Fruit fly (Drosophila melanogaster) whole organism, prepupa: ENCODE data around the gene Culd.

Experiments used
- Blimp-1 ChIP-seq: fragments of 200-800 bp; sonication (Bioruptor generic); optimal IDR thresholded peaks from 3 replicates; lab custom pipeline; 2017; ENCODE audit warnings: missing biosample characterization, missing genetic modification characterization, mild to moderate bottlenecking, moderate library complexity, missing genetic modification reagents
- CG10669 ChIP-seq: fragments of 200-800 bp; sonication (Bioruptor generic); optimal IDR thresholded peaks from 3 replicates; lab custom pipeline; 2018; ENCODE audit warnings: missing biosample characterization, mild to moderate bottlenecking, missing genetic modification characterization, moderate library complexity
- CG11294 ChIP-seq: fragments of 200-800 bp; sonication (Bioruptor generic); IDR thresholded peaks from 2 replicates; pipeline ENCODE4 v1.3.6; 2022; ENCODE audit warnings: missing biosample characterization, missing genetic modification characterization
- CG11762 ChIP-seq: fragments of 200-800 bp; sonication (Bioruptor generic); optimal IDR thresholded peaks from 3 replicates; lab custom pipeline; 2016; ENCODE audit warnings: missing biosample characterization, missing genetic modification characterization; ENCODE audit not compliant: insufficient read depth
- CG11902 ChIP-seq: fragments of 200-800 bp; sonication (Bioruptor generic); optimal IDR thresholded peaks from 3 replicates; lab custom pipeline; 2016; ENCODE audit warnings: missing biosample characterization, missing genetic modification characterization
- CG15336 ChIP-seq: fragments of 200-800 bp; sonication (Bioruptor generic); IDR thresholded peaks from 2 replicates; pipeline ENCODE4 v1.3.6; 2022; ENCODE audit warnings: missing biosample characterization, missing genetic modification characterization
- CG1621 ChIP-seq: fragments of 200-800 bp; sonication (Bioruptor generic); optimal IDR thresholded peaks from 3 replicates; lab custom pipeline; 2018; ENCODE audit warnings: missing biosample characterization, mild to moderate bottlenecking, missing genetic modification characterization
- CG16779 ChIP-seq: fragments of 200-800 bp; sonication (Bioruptor generic); optimal IDR thresholded peaks from 3 replicates; lab custom pipeline; 2017; ENCODE audit warnings: missing biosample characterization, mild to moderate bottlenecking, missing genetic modification characterization
- CG3032 ChIP-seq: fragments of 200-800 bp; optimal IDR thresholded peaks from 2 replicates; lab custom pipeline; 2019; ENCODE audit warnings: missing biosample characterization, mild to moderate bottlenecking, missing genetic modification characterization, moderate library complexity
- CG31627 ChIP-seq: fragments of 200-800 bp; sonication (Bioruptor generic); optimal IDR thresholded peaks from 3 replicates; lab custom pipeline; 2016; ENCODE audit warnings: missing biosample characterization, missing genetic modification characterization
- CG34406 ChIP-seq: fragments of 200-800 bp; sonication (Bioruptor generic); optimal IDR thresholded peaks from 3 replicates; lab custom pipeline; 2016; ENCODE audit warnings: missing biosample characterization, missing genetic modification characterization
- CG6163 ChIP-seq: fragments of 200-800 bp; sonication (Bioruptor generic); IDR thresholded peaks from 3 replicates; pipeline ENCODE4 v1.3.6; 2022; ENCODE audit warnings: missing biosample characterization, missing genetic modification characterization
- CG6276 ChIP-seq: fragments of 200-800 bp; sonication (Bioruptor generic); optimal IDR thresholded peaks from 2 replicates; lab custom pipeline; 2017; ENCODE audit warnings: missing biosample characterization, mild to moderate bottlenecking, missing genetic modification characterization
- CG6792 ChIP-seq: fragments of 200-800 bp; sonication (Bioruptor generic); optimal IDR thresholded peaks from 3 replicates; lab custom pipeline; 2016; ENCODE audit warnings: missing biosample characterization, missing genetic modification characterization
- CG6808 ChIP-seq: fragments of 200-800 bp; sonication (Bioruptor generic); optimal IDR thresholded peaks from 3 replicates; lab custom pipeline; 2017; ENCODE audit warnings: missing biosample characterization, missing genetic modification characterization, mild to moderate bottlenecking, moderate library complexity, missing genetic modification reagents
- CG6854 ChIP-seq: fragments of 200-800 bp; sonication (Bioruptor generic); optimal IDR thresholded peaks from 2 replicates; lab custom pipeline; 2017; ENCODE audit warnings: missing biosample characterization, mild to moderate bottlenecking, missing genetic modification characterization
- CG7368 ChIP-seq: fragments of 200-800 bp; sonication (Bioruptor generic); optimal IDR thresholded peaks from 3 replicates; lab custom pipeline; 2016; ENCODE audit warnings: missing biosample characterization, missing genetic modification characterization
- CG8119 ChIP-seq: fragments of 200-800 bp; sonication (Bioruptor generic); IDR thresholded peaks from 3 replicates; pipeline ENCODE4 v1.3.6; 2022; ENCODE audit warnings: missing biosample characterization, missing genetic modification characterization
- CG8319 ChIP-seq: fragments of 200-800 bp; sonication (Bioruptor generic); optimal IDR thresholded peaks from 3 replicates; lab custom pipeline; 2016; ENCODE audit warnings: missing biosample characterization, missing genetic modification characterization
- CG8632 ChIP-seq: fragments of 200-800 bp; sonication (Bioruptor generic); optimal IDR thresholded peaks from 3 replicates; lab custom pipeline; 2016; ENCODE audit warnings: missing biosample characterization, missing genetic modification characterization
- CG9139 ChIP-seq: fragments of 200-800 bp; sonication (Bioruptor generic); optimal IDR thresholded peaks from 3 replicates; lab custom pipeline; 2017; ENCODE audit warnings: missing biosample characterization, mild to moderate bottlenecking, missing genetic modification characterization
- Eip75B ChIP-seq: fragments of 200-800 bp; sonication (Bioruptor generic); optimal IDR thresholded peaks from 3 replicates; lab custom pipeline; 2016; ENCODE audit warnings: missing biosample characterization, missing genetic modification characterization
- Eip93F ChIP-seq: fragments of 200-800 bp; sonication (Bioruptor generic); optimal IDR thresholded peaks from 2 replicates; lab custom pipeline; 2016; ENCODE audit warnings: missing biosample characterization, mild to moderate bottlenecking, missing genetic modification characterization
- Ets21C ChIP-seq: fragments of 200-800 bp; sonication (Bioruptor generic); optimal IDR thresholded peaks from 3 replicates; lab custom pipeline; 2016; ENCODE audit warnings: missing biosample characterization, missing genetic modification characterization
- Hr38 ChIP-seq: sonication (Bioruptor generic); optimal IDR thresholded peaks from 2 replicates; lab custom pipeline; 2016; ENCODE audit warnings: missing biosample characterization, missing genetic modification characterization
- Hr39 ChIP-seq: fragments of 200-800 bp; sonication (Bioruptor generic); optimal IDR thresholded peaks from 2 replicates; lab custom pipeline; 2016; ENCODE audit warnings: missing biosample characterization, missing genetic modification characterization
- Hr4 ChIP-seq: fragments of 200-800 bp; sonication (Bioruptor generic); optimal IDR thresholded peaks from 3 replicates; lab custom pipeline; 2016; ENCODE audit warnings: missing biosample characterization, missing genetic modification characterization
- Lpt ChIP-seq: fragments of 200-800 bp; sonication (Bioruptor generic); optimal IDR thresholded peaks from 3 replicates; lab custom pipeline; 2016; ENCODE audit warnings: missing biosample characterization, missing genetic modification characterization
- Met ChIP-seq: fragments of 200-800 bp; sonication (Bioruptor generic); optimal IDR thresholded peaks from 3 replicates; lab custom pipeline; 2016; ENCODE audit warnings: missing biosample characterization, missing genetic modification characterization
- OdsH ChIP-seq: fragments of 200-800 bp; sonication (Bioruptor generic); optimal IDR thresholded peaks from 3 replicates; lab custom pipeline; 2016; ENCODE audit warnings: missing biosample characterization, missing genetic modification characterization
- Smox ChIP-seq: fragments of 200-800 bp; sonication (Bioruptor generic); optimal IDR thresholded peaks from 3 replicates; lab custom pipeline; 2016; ENCODE audit warnings: missing biosample characterization, missing genetic modification characterization
- Sox102F ChIP-seq: fragments of 200-800 bp; sonication (Bioruptor generic); optimal IDR thresholded peaks from 2 replicates; lab custom pipeline; 2016; ENCODE audit warnings: missing biosample characterization, mild to moderate bottlenecking, missing genetic modification characterization
- achi ChIP-seq: fragments of 200-800 bp; sonication (Bioruptor generic); optimal IDR thresholded peaks from 3 replicates; lab custom pipeline; 2016; ENCODE audit warnings: missing biosample characterization, missing genetic modification characterization
- acj6 ChIP-seq: fragments of 200-800 bp; sonication (Bioruptor generic); optimal IDR thresholded peaks from 3 replicates; lab custom pipeline; 2016; ENCODE audit warnings: missing biosample characterization, missing genetic modification characterization
- cyc ChIP-seq: fragments of 200-800 bp; sonication (Bioruptor generic); optimal IDR thresholded peaks from 3 replicates; lab custom pipeline; 2016; ENCODE audit warnings: missing biosample characterization, missing genetic modification characterization
- dsx ChIP-seq: fragments of 200-800 bp; optimal IDR thresholded peaks from 3 replicates; lab custom pipeline; 2019; ENCODE audit warnings: missing biosample characterization, mild to moderate bottlenecking, missing genetic modification characterization, moderate library complexity; ENCODE audit not compliant: poor library complexity, severe bottlenecking
- eg ChIP-seq: fragments of 200-800 bp; sonication (Bioruptor generic); IDR thresholded peaks from 3 replicates; pipeline ENCODE4 v1.3.6; 2022; ENCODE audit warnings: missing biosample characterization, missing genetic modification characterization
- esn ChIP-seq: fragments of 200-800 bp; sonication (Bioruptor generic); optimal IDR thresholded peaks from 2 replicates; lab custom pipeline; 2016; ENCODE audit warnings: missing biosample characterization, mild to moderate bottlenecking, missing genetic modification characterization, moderate library complexity
- fd85E ChIP-seq: fragments of 200-800 bp; sonication (Bioruptor generic); optimal IDR thresholded peaks from 3 replicates; lab custom pipeline; 2016; ENCODE audit warnings: missing biosample characterization, missing genetic modification characterization
- lz ChIP-seq: fragments of 200-800 bp; sonication (Bioruptor generic); optimal IDR thresholded peaks from 3 replicates; lab custom pipeline; 2016; ENCODE audit warnings: missing biosample characterization, missing genetic modification characterization
- net ChIP-seq: fragments of 200-800 bp; sonication (Bioruptor generic); optimal IDR thresholded peaks from 3 replicates; lab custom pipeline; 2016; ENCODE audit warnings: missing biosample characterization, missing genetic modification characterization
- pdm3 ChIP-seq: fragments of 200-800 bp; sonication (Bioruptor generic); optimal IDR thresholded peaks from 3 replicates; lab custom pipeline; 2016; ENCODE audit warnings: missing biosample characterization, missing genetic modification characterization
- salr ChIP-seq, 2 experiments: fragments of 200-800 bp; sonication (Bioruptor generic); optimal IDR thresholded peaks; 3 replicates each; lab custom pipeline; 2016 to 2018; ENCODE audit warnings: missing biosample characterization in 2 of 2, missing genetic modification characterization in 2 of 2, mild to moderate bottlenecking in 1 of 2
- spab ChIP-seq: fragments of 200-800 bp; sonication (Bioruptor generic); optimal IDR thresholded peaks from 2 replicates; lab custom pipeline; 2017; ENCODE audit warnings: missing biosample characterization, mild to moderate bottlenecking, missing genetic modification characterization, missing genetic modification reagents
- ss ChIP-seq, 2 experiments: fragments of 200-800 bp; sonication (Bioruptor generic); optimal IDR thresholded peaks; 2 replicates in 1 of 2; 3 replicates in 1 of 2; lab custom pipeline; 2017 to 2018; ENCODE audit warnings: mild to moderate bottlenecking in 2 of 2, missing biosample characterization in 2 of 2, missing genetic modification characterization in 2 of 2, moderate library complexity in 1 of 2
- svp ChIP-seq: fragments of 200-800 bp; sonication (Bioruptor generic); peaks from one replicate; lab custom pipeline; 2016; ENCODE audit warnings: missing biosample characterization, missing genetic modification characterization
- topi ChIP-seq: fragments of 200-800 bp; sonication (Bioruptor generic); optimal IDR thresholded peaks from 3 replicates; lab custom pipeline; 2016; ENCODE audit warnings: missing biosample characterization, missing genetic modification characterization

Gene Culd

DNA sequence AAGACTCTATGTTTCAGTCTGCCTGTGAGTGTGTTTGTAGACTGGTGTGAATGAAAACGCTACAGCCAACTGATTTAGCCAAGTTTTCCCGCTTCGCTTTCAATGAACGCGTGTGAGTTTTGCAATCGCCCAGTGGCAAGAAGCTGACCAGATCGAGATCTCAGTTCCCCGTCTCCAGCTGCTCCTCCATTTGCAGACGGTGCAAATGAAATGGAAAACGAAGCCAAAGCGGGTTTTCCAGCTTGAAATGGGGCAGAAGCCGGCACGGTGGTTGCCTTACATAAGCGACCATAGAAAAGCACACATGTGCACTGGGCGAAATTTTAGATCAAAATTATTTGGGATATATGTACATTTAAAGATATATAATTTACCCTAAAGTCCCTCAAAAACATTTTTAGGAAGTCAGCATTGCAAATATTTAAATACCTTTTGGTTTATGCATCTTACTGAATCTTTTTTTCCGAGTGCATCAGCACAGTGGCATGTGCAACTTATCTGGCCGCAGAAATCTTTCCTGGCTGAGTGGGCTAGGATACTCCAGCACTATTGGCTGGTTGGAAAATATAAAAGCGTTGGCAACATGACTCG lies 37.1 kb downstream of the Culd start, which contains the start of gene CG43059 (continued):
- TF ChIP-seq Sox102F (GFP tag; lab: Kevin White, UChicago), result no peak
- no peak for TF ChIP-seq Met (GFP tag; lab: Kevin White, UChicago)
- TF ChIP-seq CG6792 (GFP tag; lab: Kevin White, UChicago), result no peak
- no peak for TF ChIP-seq Smox
- peak; percentile 91 for TF ChIP-seq CG6276
- TF ChIP-seq lz (GFP tag; lab: Kevin White, UChicago), result no peak
- TF ChIP-seq CG1621 (tag; lab: Kevin White, UChicago), result no peak
- TF ChIP-seq Ets21C (GFP tag; lab: Kevin White, UChicago), result no peak
- no peak for TF ChIP-seq Blimp-1
- no peak for TF ChIP-seq Hr38 (GFP tag; lab: Kevin White, UChicago)
- TF ChIP-seq eg (GFP tag; lab: Robert Waterston, UW), result peak; percentile 93
- TF ChIP-seq CG15336, result peak; percentile 94
- peak; percentile 52 for TF ChIP-seq pdm3 (GFP tag; lab: Kevin White, UChicago)
- peak; percentile 87 for TF ChIP-seq CG6163
- TF ChIP-seq esn (GFP tag; lab: Kevin White, UChicago), result no peak
- no peak for TF ChIP-seq CG11902 (GFP tag; lab: Kevin White, UChicago)
- TF ChIP-seq CG34406, result no peak

DNA sequence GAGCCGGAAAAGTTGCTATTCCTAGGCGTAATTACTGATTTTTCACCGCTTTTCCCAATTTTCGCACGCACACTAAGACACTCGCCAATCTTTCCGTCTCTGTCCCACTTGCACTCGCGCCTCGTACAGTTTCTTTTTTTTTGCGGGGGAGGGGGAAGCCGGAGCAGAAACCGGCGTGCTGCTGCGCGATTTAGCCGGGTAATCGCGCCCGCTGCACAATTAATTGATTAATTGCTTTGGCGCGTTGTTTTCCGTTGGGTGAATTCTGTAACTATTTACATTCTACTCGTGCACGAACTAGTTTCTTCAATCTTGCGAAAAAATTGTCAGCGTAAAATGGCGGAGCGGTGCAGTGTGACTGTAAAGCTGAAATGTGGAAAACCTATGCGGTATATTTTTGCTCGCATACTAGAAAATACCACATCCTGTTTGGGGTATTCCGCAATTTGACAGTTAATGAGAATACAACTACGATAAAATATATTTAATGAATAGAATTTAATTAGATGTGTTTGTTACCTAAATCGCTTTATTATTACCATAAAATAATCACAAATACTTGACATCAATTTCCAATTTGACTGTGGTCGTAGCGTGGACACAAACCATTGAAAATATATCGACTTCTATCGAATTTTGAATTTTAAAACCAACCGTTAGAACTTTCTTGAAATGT lies 40.8 kb downstream of the Culd start, which contains the start of gene Cpsf6:
Cpsf6 (minus strand) TSS at position 362 of the 676 bp plus-strand sequence.
- TF ChIP-seq CG8119 (GFP tag; lab: Robert Waterston, UW) (0 out of 3 replicates have a peak, but pooled peaks have one; percentile 27), CG6854 (GFP tag; lab: Kevin White, UChicago) (peak; percentile 66), Eip93F (GFP tag; lab: Kevin White, UChicago) (peak; percentile 14), CG16779 (tag; lab: Kevin White, UChicago) (no peak), lz (GFP tag; lab: Kevin White, UChicago) (peak; percentile 41), achi (GFP tag; lab: Kevin White, UChicago) (peak; percentile 10), salr (GFP tag; optimal IDR thresholded peaks at IDR 0.05; lab: Kevin White, UChicago) (peak in 1 of 2 experiments; percentile 24), CG34406 (no peak), CG11762 (GFP tag; lab: Kevin White, UChicago) (no peak), CG31627 (GFP tag; lab: Kevin White, UChicago) (peak; percentile 42), CG7368 (GFP tag; lab: Kevin White, UChicago) (no peak), ss (GFP tag; optimal IDR thresholded peaks at IDR 0.05; lab: Kevin White, UChicago) (peak; percentile 46 to 58), OdsH (GFP tag; lab: Kevin White, UChicago) (peak; percentile 47), svp (GFP tag; lab: Kevin White, UChicago) (peak; percentile 61), acj6 (peak; percentile 44), pdm3 (GFP tag; lab: Kevin White, UChicago) (peak; percentile 55), CG15336 (no peak), dsx (GFP tag; lab: Kevin White, UChicago) (no peak), cyc (GFP tag; lab: Kevin White, UChicago) (peak; percentile 14), Sox102F (GFP tag; lab: Kevin White, UChicago) (peak; percentile 36), esn (GFP tag; lab: Kevin White, UChicago) (peak; percentile 48), topi (peak; percentile 5), CG1621 (tag; lab: Kevin White, UChicago) (no peak), spab (GFP tag; lab: Kevin White, UChicago) (no peak), net (GFP tag; lab: Kevin White, UChicago) (no peak), CG11294 (GFP tag; lab: Robert Waterston, UW) (no peak), Blimp-1 (no peak), CG9139 (peak; percentile 16), CG8319 (GFP tag; lab: Kevin White, UChicago) (no peak), Ets21C (GFP tag; lab: Kevin White, UChicago) (peak; percentile 30), CG10669 (GFP tag; lab: Kevin White, UChicago) (no peak), CG3032 (tag; lab: Kevin White, UChicago) (peak; percentile 57), Hr38 (GFP tag; lab: Kevin White, UChicago) (no peak), fd85E (GFP tag; lab: Kevin White, UChicago) (no peak), Lpt (GFP tag; lab: Kevin White, UChicago) (no peak), Hr4 (peak; percentile 61), CG8632 (GFP tag; lab: Kevin White, UChicago) (no peak), Eip75B (peak; percentile 34), CG6808 (GFP tag; lab: Kevin White, UChicago) (peak; percentile 8), eg (GFP tag; lab: Robert Waterston, UW) (peak; percentile 21; the same call in 1 of the 3 replicates), Hr39 (GFP tag; lab: Kevin White, UChicago) (peak; percentile 48)
